Fruit fly (Drosophila melanogaster) whole organism, wandering third instar larva: Measurements from ENCODE around the gene RpS14b.

Experiments used
- Abd-B ChIP-seq: fragments of >200 bp; optimal IDR thresholded peaks from 2 replicates; lab custom pipeline; 2017; ENCODE audit warnings: missing biosample characterization, missing genetic modification characterization
- CG32264 ChIP-seq: fragments of 200-800 bp; sonication (Bioruptor generic); optimal IDR thresholded peaks from 2 replicates; lab custom pipeline; 2016; ENCODE audit warnings: missing biosample characterization, missing genetic modification characterization
- CG9705 ChIP-seq: fragments of 200-800 bp; sonication (Bioruptor generic); optimal IDR thresholded peaks from 2 replicates; lab custom pipeline; 2018; ENCODE audit warnings: missing biosample characterization, mild to moderate bottlenecking, missing genetic modification characterization
- CrebA ChIP-seq: fragments of 200-800 bp; sonication (Bioruptor generic); optimal IDR thresholded peaks from 2 replicates; lab custom pipeline; 2016; ENCODE audit warnings: missing biosample characterization, mild to moderate bottlenecking, missing genetic modification characterization, borderline replicate concordance
- Dfd ChIP-seq: fragments of >200 bp; optimal IDR thresholded peaks from 2 replicates; lab custom pipeline; 2017; ENCODE audit warnings: missing biosample characterization, missing genetic modification characterization
- Dif ChIP-seq: fragments of 200-275, 200-300 bp; sonication (Bioruptor generic); optimal IDR thresholded peaks from 2 replicates; lab custom pipeline; 2018; ENCODE audit warnings: missing biosample characterization, missing genetic modification characterization; ENCODE audit not compliant: partially characterized antibody
- GATAd ChIP-seq: sonication (Bioruptor generic); optimal IDR thresholded peaks from 2 replicates; lab custom pipeline; 2016; ENCODE audit warnings: missing biosample characterization, missing genetic modification characterization
- HLH106 ChIP-seq: fragments of 200-800 bp; optimal IDR thresholded peaks from 3 replicates; lab custom pipeline; 2019; ENCODE audit warnings: missing biosample characterization, mild to moderate bottlenecking, missing genetic modification characterization, moderate library complexity
- Hnf4 ChIP-seq: fragments of 200-800 bp; sonication (Bioruptor generic); optimal IDR thresholded peaks from 2 replicates; lab custom pipeline; 2016; ENCODE audit warnings: missing biosample characterization, mild to moderate bottlenecking, missing genetic modification characterization
- Hr78 ChIP-seq: fragments of >200 bp; optimal IDR thresholded peaks from 2 replicates; lab custom pipeline; 2017; ENCODE audit warnings: missing biosample characterization, missing genetic modification characterization
- Hr83 ChIP-seq: fragments of 200-300 bp; sonication (Bioruptor generic); optimal IDR thresholded peaks from 2 replicates; lab custom pipeline; 2016; ENCODE audit warnings: missing biosample characterization, mild to moderate bottlenecking, missing genetic modification characterization, moderate library complexity; ENCODE audit not compliant: poor library complexity, severe bottlenecking
- Jra ChIP-seq: sonication (Bioruptor generic); optimal IDR thresholded peaks from 2 replicates; lab custom pipeline; 2016; ENCODE audit warnings: missing biosample characterization, missing genetic modification characterization
- Mio ChIP-seq: sonication (Bioruptor generic); optimal IDR thresholded peaks from 2 replicates; lab custom pipeline; 2016; ENCODE audit warnings: missing biosample characterization, missing genetic modification characterization
- Myc ChIP-seq: fragments of >200 bp; optimal IDR thresholded peaks from 2 replicates; lab custom pipeline; 2017
- N ChIP-seq: fragments of >200 bp; optimal IDR thresholded peaks from 2 replicates; lab custom pipeline; 2018; ENCODE audit warnings: missing biosample characterization, missing external identifiers, missing genetic modification characterization
- OdsH ChIP-seq: fragments of 200-800 bp; sonication (Bioruptor generic); optimal IDR thresholded peaks from 2 replicates; lab custom pipeline; 2016; ENCODE audit warnings: missing biosample characterization, mild to moderate bottlenecking, missing genetic modification characterization
- Rel ChIP-seq, 2 experiments: fragments of 200-800 bp; sonication (Bioruptor generic) in 1 of 2; optimal IDR thresholded peaks; 2 replicates in 1 of 2; 3 replicates in 1 of 2; lab custom pipeline; 2016 to 2019; ENCODE audit warnings: mild to moderate bottlenecking in 2 of 2, missing biosample characterization in 2 of 2, missing genetic modification characterization in 2 of 2, moderate library complexity in 1 of 2
- Sp1 ChIP-seq: fragments of 200-800 bp; sonication (Bioruptor generic); optimal IDR thresholded peaks from 3 replicates; lab custom pipeline; 2019; ENCODE audit warnings: missing biosample characterization, mild to moderate bottlenecking, missing genetic modification characterization, moderate library complexity
- Vsx2 ChIP-seq: fragments of 200-300, 225-300 bp; sonication (Bioruptor generic); optimal IDR thresholded peaks from 2 replicates; lab custom pipeline; 2018; ENCODE audit warnings: missing biosample characterization, missing genetic modification characterization; ENCODE audit not compliant: partially characterized antibody
- br ChIP-seq: fragments of 200-800 bp; sonication (Bioruptor generic); optimal IDR thresholded peaks from 2 replicates; lab custom pipeline; 2016; ENCODE audit warnings: missing biosample characterization, missing genetic modification characterization
- brk ChIP-seq: fragments of 200-800 bp; sonication (Bioruptor generic); optimal IDR thresholded peaks from 2 replicates; lab custom pipeline; 2016; ENCODE audit warnings: missing biosample characterization, mild to moderate bottlenecking, missing genetic modification characterization
- dl ChIP-seq, 2 experiments: fragments of 175-275, 200-275 bp in 1 of 2; fragments of 200-275 bp in 1 of 2; sonication (Bioruptor generic); optimal IDR thresholded peaks; lab custom pipeline; 2018; ENCODE audit warnings: mild to moderate bottlenecking in 2 of 2, missing biosample characterization in 2 of 2, missing genetic modification characterization in 2 of 2, moderate library complexity in 2 of 2; ENCODE audit not compliant: partially characterized antibody in 2 of 2, insufficient read depth in 1 of 2
- dmrt93B ChIP-seq: fragments of 200-800 bp; sonication (Bioruptor generic); optimal IDR thresholded peaks from 2 replicates; lab custom pipeline; 2018; ENCODE audit warnings: missing biosample characterization, mild to moderate bottlenecking, missing genetic modification characterization
- dsf ChIP-seq: sonication (Bioruptor generic); optimal IDR thresholded peaks from 2 replicates; lab custom pipeline; 2016; ENCODE audit warnings: missing biosample characterization, missing genetic modification characterization, borderline replicate concordance
- ey ChIP-seq: fragments of 200-800 bp; sonication (Bioruptor generic); optimal IDR thresholded peaks from 2 replicates; lab custom pipeline; 2016; ENCODE audit warnings: missing biosample characterization, missing genetic modification characterization
- foxo ChIP-seq, 2 experiments: fragments of 200-800 bp; sonication (Bioruptor generic); optimal IDR thresholded peaks; 2 replicates in 1 of 2; 3 replicates in 1 of 2; lab custom pipeline; 2016 to 2017; ENCODE audit warnings: missing biosample characterization in 2 of 2, missing genetic modification characterization in 2 of 2
- fru ChIP-seq: fragments of 200-800 bp; sonication (Bioruptor generic); optimal IDR thresholded peaks from 3 replicates; lab custom pipeline; 2016; ENCODE audit warnings: missing biosample characterization, mild to moderate bottlenecking, missing genetic modification characterization
- h ChIP-seq: fragments of 200-800 bp; sonication (Bioruptor generic); optimal IDR thresholded peaks from 3 replicates; lab custom pipeline; 2016; ENCODE audit warnings: missing biosample characterization, mild to moderate bottlenecking, missing genetic modification characterization
- jim ChIP-seq: fragments of 175-275, 200-325 bp; sonication (Bioruptor generic); optimal IDR thresholded peaks from 2 replicates; lab custom pipeline; 2016; ENCODE audit warnings: missing biosample characterization, mild to moderate bottlenecking, missing genetic modification characterization
- lola ChIP-seq: fragments of >200 bp; optimal IDR thresholded peaks from 2 replicates; lab custom pipeline; 2017; ENCODE audit warnings: missing biosample characterization, missing genetic modification characterization
- pan ChIP-seq: fragments of >200 bp; optimal IDR thresholded peaks from 2 replicates; lab custom pipeline; 2017
- psq ChIP-seq: fragments of 200-800 bp; sonication (Bioruptor generic); optimal IDR thresholded peaks from 3 replicates; lab custom pipeline; 2017; ENCODE audit warnings: missing biosample characterization, mild to moderate bottlenecking, missing genetic modification characterization, moderate library complexity
- rgr ChIP-seq: fragments of 200-800 bp; sonication (Bioruptor generic); optimal IDR thresholded peaks from 3 replicates; lab custom pipeline; 2016; ENCODE audit warnings: missing biosample characterization, mild to moderate bottlenecking, missing genetic modification characterization
- sage ChIP-seq: fragments of 200-800 bp; sonication (Bioruptor generic); optimal IDR thresholded peaks from 2 replicates; lab custom pipeline; 2016; ENCODE audit warnings: missing biosample characterization, mild to moderate bottlenecking, missing genetic modification characterization
- sv ChIP-seq: fragments of 200-800 bp; sonication (Bioruptor generic); optimal IDR thresholded peaks from 3 replicates; lab custom pipeline; 2016; ENCODE audit warnings: missing biosample characterization, missing genetic modification characterization
- tai ChIP-seq: sonication (Bioruptor generic); optimal IDR thresholded peaks from 2 replicates; lab custom pipeline; 2016; ENCODE audit warnings: missing biosample characterization, missing genetic modification characterization
- usp ChIP-seq: fragments of >200 bp; optimal IDR thresholded peaks from 2 replicates; lab custom pipeline; 2017; ENCODE audit warnings: missing biosample characterization, missing genetic modification characterization
- woc ChIP-seq: sonication (Bioruptor generic); optimal IDR thresholded peaks from 2 replicates; lab custom pipeline; 2016; ENCODE audit warnings: missing biosample characterization, mild to moderate bottlenecking, missing genetic modification characterization

Gene RpS14b

dm6 chrX:7937588-7938481 lies 3.1 kb downstream of the RpS14b start:
- TF ChIP-seq h (GFP tag; lab: Kevin White, UChicago): peak; percentile 70
- TF ChIP-seq Hnf4: peak; percentile 16
- TF ChIP-seq sage (GFP tag; lab: Kevin White, UChicago): no peak
- peak; percentile 69 for TF ChIP-seq CG32264 (GFP tag; lab: Kevin White, UChicago)
- TF ChIP-seq usp (GFP tag; lab: Kevin White, UChicago): no peak
- TF ChIP-seq Vsx2 (GFP tag; lab: Kevin White, UChicago): no peak
- peak; percentile 75 for TF ChIP-seq woc (GFP tag; lab: Kevin White, UChicago)
- TF ChIP-seq dmrt93B (GFP tag; lab: Kevin White, UChicago): peak; percentile 75
- TF ChIP-seq Rel (GFP tag; optimal IDR thresholded peaks at IDR 0.05; lab: Kevin White, UChicago): no peak
- TF ChIP-seq Rel (tag; optimal IDR thresholded peaks at IDR 0.05; lab: Kevin White, UChicago): peak; percentile 53
- no peak for TF ChIP-seq CrebA (GFP tag; lab: Kevin White, UChicago)
- TF ChIP-seq Dfd: no peak
- TF ChIP-seq Myc (lab: Kevin White, UChicago): no peak
- no peak for TF ChIP-seq lola (GFP tag; lab: Kevin White, UChicago)
- TF ChIP-seq fru (GFP tag; lab: Kevin White, UChicago): peak; percentile 87
- TF ChIP-seq OdsH (GFP tag; lab: Kevin White, UChicago): peak; percentile 66
- TF ChIP-seq Hr83 (GFP tag; lab: Kevin White, UChicago): peak; percentile 52
- no peak for TF ChIP-seq brk (GFP tag; lab: Kevin White, UChicago)
- TF ChIP-seq jim (GFP tag; lab: Kevin White, UChicago): no peak
- no peak for TF ChIP-seq pan (lab: Kevin White, UChicago)
- no peak for TF ChIP-seq tai (GFP tag; lab: Kevin White, UChicago)
- peak; percentile 41 for TF ChIP-seq CG9705 (GFP tag; lab: Kevin White, UChicago)
- peak; percentile 59 for TF ChIP-seq Jra
- TF ChIP-seq dsf (GFP tag; lab: Kevin White, UChicago): no peak
- peak; percentile 64 for TF ChIP-seq N (GFP tag; lab: Kevin White, UChicago)
- peak; percentile 56 for TF ChIP-seq sv (GFP tag; lab: Kevin White, UChicago)
- peak; percentile 71 for TF ChIP-seq br (GFP tag; lab: Kevin White, UChicago)
- TF ChIP-seq ey (GFP tag; lab: Kevin White, UChicago): peak; percentile 71
- TF ChIP-seq Abd-B (GFP tag; lab: Kevin White, UChicago): no peak
- TF ChIP-seq GATAd: no peak
- peak; percentile 34 for TF ChIP-seq Dif (GFP tag; lab: Kevin White, UChicago)
- TF ChIP-seq Mio (GFP tag; lab: Kevin White, UChicago): no peak
- peak; percentile 74 for TF ChIP-seq HLH106 (tag; lab: Kevin White, UChicago)
- TF ChIP-seq dl (GFP tag; optimal IDR thresholded peaks at IDR 0.05; lab: Kevin White, UChicago; ENCODE audit: insufficient read depth in 1 of 2, partially characterized antibody in 2 of 2): peak in 1 of 2 experiments; percentile 23
- peak in 1 of 2 experiments; percentile 80 for TF ChIP-seq foxo (GFP tag; optimal IDR thresholded peaks at IDR 0.05; lab: Kevin White, UChicago)
- peak; percentile 58 for TF ChIP-seq psq (GFP tag; lab: Kevin White, UChicago)
- TF ChIP-seq Sp1 (GFP tag; lab: Kevin White, UChicago): peak; percentile 77
- TF ChIP-seq rgr: peak; percentile 54
- no peak for TF ChIP-seq Hr78 (GFP tag; lab: Kevin White, UChicago)

dm6 chrX:7938482-7938804 lies 3.7 kb downstream of the RpS14b start:
- TF ChIP-seq fru (GFP tag; lab: Kevin White, UChicago) (peak; percentile 28), h (GFP tag; lab: Kevin White, UChicago) (peak; percentile 6), OdsH (GFP tag; lab: Kevin White, UChicago) (no peak)
